Worm (Caenorhabditis elegans) whole organism, L1 larva: Measurements from ENCODE around the gene Y73C8C.12.

ENCODE experiments used
- C16A3.4 ChIP-seq: fragments of 150-350 bp; optimal IDR thresholded peaks from 2 replicates; lab custom pipeline; 2014; ENCODE audit warnings: missing biosample characterization, missing genetic modification characterization
- C34B4.2 ChIP-seq: sonication (generic microtip); optimal IDR thresholded peaks from 2 replicates; lab custom pipeline; 2017; ENCODE audit warnings: mild to moderate bottlenecking, missing genetic modification characterization, missing compliant biosample characterization
- F16B12.6 ChIP-seq: fragments of 150-350 bp; optimal IDR thresholded peaks from 2 replicates; lab custom pipeline; 2014; ENCODE audit warnings: missing biosample characterization, missing genetic modification characterization
- Y116A8C.19 ChIP-seq: sonication (generic microtip); optimal IDR thresholded peaks from 2 replicates; lab custom pipeline; 2016; ENCODE audit warnings: missing compliant biosample characterization, missing genetic modification characterization, borderline replicate concordance
- aha-1 ChIP-seq: fragments of 150-350 bp; optimal IDR thresholded peaks from 2 replicates; lab custom pipeline; 2014; ENCODE audit warnings: missing biosample characterization, missing genetic modification characterization
- alr-1 ChIP-seq: fragments of 200-800 bp; sonication (Bioruptor generic); optimal IDR thresholded peaks from 2 replicates; lab custom pipeline; 2018; ENCODE audit warnings: borderline replicate concordance, mild to moderate bottlenecking, missing genetic modification characterization, missing compliant biosample characterization
- aly-2 ChIP-seq: fragments of 150-350 bp; optimal IDR thresholded peaks from 2 replicates; lab custom pipeline; 2014; ENCODE audit warnings: missing biosample characterization, missing genetic modification characterization
- blmp-1 ChIP-seq: fragments of 150-350 bp; optimal IDR thresholded peaks from 2 replicates; lab custom pipeline; 2014; ENCODE audit warnings: missing biosample characterization, missing genetic modification characterization
- ceh-63 ChIP-seq: fragments of 200-800 bp; sonication (Bioruptor generic); optimal IDR thresholded peaks from 2 replicates; lab custom pipeline; 2018; ENCODE audit warnings: mild to moderate bottlenecking, missing genetic modification characterization, missing compliant biosample characterization
- ceh-8 ChIP-seq: fragments of 200-800 bp; sonication (Bioruptor generic); optimal IDR thresholded peaks from 2 replicates; lab custom pipeline; 2018; ENCODE audit warnings: mild to moderate bottlenecking, missing genetic modification characterization, moderate library complexity, missing compliant biosample characterization
- dsc-1 ChIP-seq: sonication (generic microtip); optimal IDR thresholded peaks from 2 replicates; lab custom pipeline; 2016; ENCODE audit warnings: mild to moderate bottlenecking, missing genetic modification characterization, missing compliant biosample characterization
- efl-1 ChIP-seq, 4 experiments: fragments of 150-350 bp; optimal IDR thresholded peaks in 3 of 4; peaks in 1 of 4; 1 replicate in 1 of 4; 2 replicates in 3 of 4; lab custom pipeline; 2014; ENCODE audit warnings: missing biosample characterization in 2 of 4, missing genetic modification characterization in 2 of 4, missing genetic modification reagents in 2 of 4
- egl-13 ChIP-seq: sonication (generic microtip); optimal IDR thresholded peaks from 2 replicates; lab custom pipeline; 2016; ENCODE audit warnings: missing genotype, missing genetic modification reagents, missing genetic modification characterization, missing compliant biosample characterization
- egl-27 ChIP-seq, 2 experiments: fragments of 150-350 bp in 1 of 2; sonication (generic microtip); optimal IDR thresholded peaks; 3 replicates each; lab custom pipeline; 2017 to 2018; ENCODE audit warnings: missing biosample characterization in 2 of 2, missing genetic modification characterization in 2 of 2, missing genetic modification reagents in 2 of 2
- elt-2 ChIP-seq: sonication (generic microtip); optimal IDR thresholded peaks from 2 replicates; lab custom pipeline; 2016; ENCODE audit warnings: missing genetic modification characterization, mild to moderate bottlenecking, inconsistent platforms, missing compliant biosample characterization, missing genetic modification reagents
- fkh-4 ChIP-seq: sonication (generic microtip); optimal IDR thresholded peaks from 2 replicates; lab custom pipeline; 2016; ENCODE audit warnings: missing compliant biosample characterization, missing genetic modification characterization, borderline replicate concordance
- fkh-8 ChIP-seq: sonication (generic microtip); optimal IDR thresholded peaks from 2 replicates; lab custom pipeline; 2016; ENCODE audit warnings: mild to moderate bottlenecking, missing genetic modification characterization, missing compliant biosample characterization
- fos-1 ChIP-seq: fragments of 150-350 bp; optimal IDR thresholded peaks from 2 replicates; lab custom pipeline; 2014; ENCODE audit warnings: missing biosample characterization, missing genetic modification characterization
- grh-1 ChIP-seq: fragments of 200-800 bp; sonication (Bioruptor generic); IDR thresholded peaks from 2 replicates; pipeline ENCODE4 v1.3.6; 2022; ENCODE audit warnings: missing genetic modification reagents, missing genetic modification characterization, missing compliant biosample characterization
- irx-1 ChIP-seq: sonication (generic microtip); optimal IDR thresholded peaks from 2 replicates; lab custom pipeline; 2016; ENCODE audit warnings: missing genetic modification characterization, missing compliant biosample characterization
- isw-1 ChIP-seq: fragments of 200-800 bp; sonication (Bioruptor generic); IDR thresholded peaks from 2 replicates; pipeline ENCODE4 v1.3.6; 2022; ENCODE audit warnings: missing genetic modification characterization, missing compliant biosample characterization
- jun-1 ChIP-seq: fragments of 150-350 bp; optimal IDR thresholded peaks from 2 replicates; lab custom pipeline; 2014; ENCODE audit warnings: missing biosample characterization, missing genetic modification reagents, missing genetic modification characterization
- lin-13 ChIP-seq: fragments of 150-350 bp; optimal IDR thresholded peaks from 2 replicates; lab custom pipeline; 2014; ENCODE audit warnings: missing biosample characterization, missing genetic modification reagents, missing genetic modification characterization
- lin-15B ChIP-seq: fragments of 150-350 bp; sonication (generic microtip); optimal IDR thresholded peaks from 3 replicates; lab custom pipeline; 2014; ENCODE audit warnings: missing biosample characterization, missing genetic modification characterization
- lin-35 ChIP-seq, 2 experiments: fragments of 150-350 bp; optimal IDR thresholded peaks; 2 replicates each; lab custom pipeline; 2014; ENCODE audit warnings: missing biosample characterization in 2 of 2, missing genetic modification characterization in 2 of 2, missing genetic modification reagents in 2 of 2
- lir-3 ChIP-seq: sonication (generic microtip); optimal IDR thresholded peaks from 2 replicates; lab custom pipeline; 2016; ENCODE audit warnings: mild to moderate bottlenecking, missing genetic modification characterization, moderate library complexity, missing compliant biosample characterization; ENCODE audit not compliant: poor library complexity
- mep-1 ChIP-seq: fragments of 150-350 bp; optimal IDR thresholded peaks from 2 replicates; lab custom pipeline; 2014; ENCODE audit warnings: missing biosample characterization, missing genetic modification characterization
- nhr-20 ChIP-seq: sonication (generic microtip); optimal IDR thresholded peaks from 2 replicates; lab custom pipeline; 2016; ENCODE audit warnings: mild to moderate bottlenecking, missing genetic modification characterization, missing compliant biosample characterization
- nhr-28 ChIP-seq: fragments of 150-350 bp; optimal IDR thresholded peaks from 2 replicates; lab custom pipeline; 2014; ENCODE audit warnings: missing biosample characterization, missing genetic modification characterization
- nhr-76 ChIP-seq: sonication (generic microtip); optimal IDR thresholded peaks from 2 replicates; lab custom pipeline; 2017; ENCODE audit warnings: missing biosample characterization, missing genetic modification characterization
- nhr-84 ChIP-seq: sonication (generic microtip); optimal IDR thresholded peaks from 2 replicates; lab custom pipeline; 2017; ENCODE audit warnings: missing biosample characterization, missing genetic modification characterization
- pax-3 ChIP-seq: fragments of 200-800 bp; sonication (Bioruptor generic); optimal IDR thresholded peaks from 2 replicates; lab custom pipeline; 2018; ENCODE audit warnings: mild to moderate bottlenecking, missing genetic modification characterization, moderate library complexity, missing compliant biosample characterization
- rnt-1 ChIP-seq: sonication (generic microtip); optimal IDR thresholded peaks from 2 replicates; lab custom pipeline; 2016; ENCODE audit warnings: mild to moderate bottlenecking, missing genetic modification characterization, moderate library complexity, missing compliant biosample characterization
- snpc-4 ChIP-seq: fragments of 150-350 bp; optimal IDR thresholded peaks from 2 replicates; lab custom pipeline; 2014; ENCODE audit warnings: missing biosample characterization, missing genetic modification characterization
- snu-23 ChIP-seq: sonication (generic microtip); optimal IDR thresholded peaks from 2 replicates; lab custom pipeline; 2016; ENCODE audit warnings: missing genetic modification characterization, missing compliant biosample characterization
- sptf-1 ChIP-seq: fragments of 150-350 bp; optimal IDR thresholded peaks from 2 replicates; lab custom pipeline; 2014; ENCODE audit warnings: missing biosample characterization, missing genetic modification characterization
- tbx-2 ChIP-seq: sonication (generic microtip); optimal IDR thresholded peaks from 2 replicates; lab custom pipeline; 2016; ENCODE audit warnings: missing genetic modification characterization, missing compliant biosample characterization
- tlp-1 ChIP-seq: fragments of 150-350 bp; optimal IDR thresholded peaks from 2 replicates; lab custom pipeline; 2014; ENCODE audit warnings: missing biosample characterization, missing genetic modification characterization
- unc-30 ChIP-seq: sonication (generic microtip); optimal IDR thresholded peaks from 2 replicates; lab custom pipeline; 2017; ENCODE audit warnings: missing biosample characterization, missing genetic modification characterization
- unc-86 ChIP-seq: sonication (generic microtip); optimal IDR thresholded peaks from 2 replicates; lab custom pipeline; 2016; ENCODE audit warnings: missing genetic modification characterization, missing compliant biosample characterization
- unc-98 ChIP-seq: fragments of 200-800 bp; sonication (Bioruptor generic); IDR thresholded peaks from 2 replicates; pipeline ENCODE4 v1.3.6; 2022; ENCODE audit warnings: missing genetic modification characterization, missing compliant biosample characterization
- zip-4 ChIP-seq: fragments of 200-800 bp; sonication (Bioruptor generic); optimal IDR thresholded peaks from 2 replicates; lab custom pipeline; 2018; ENCODE audit warnings: mild to moderate bottlenecking, missing genetic modification characterization, moderate library complexity, missing compliant biosample characterization
- ztf-11 ChIP-seq, 2 experiments: sonication (generic microtip); optimal IDR thresholded peaks; 2 replicates each; lab custom pipeline; 2016 to 2017; ENCODE audit warnings: missing genetic modification characterization in 2 of 2, missing biosample characterization in 1 of 2, missing compliant biosample characterization in 1 of 2

Y73C8C.12 gene

DNA sequence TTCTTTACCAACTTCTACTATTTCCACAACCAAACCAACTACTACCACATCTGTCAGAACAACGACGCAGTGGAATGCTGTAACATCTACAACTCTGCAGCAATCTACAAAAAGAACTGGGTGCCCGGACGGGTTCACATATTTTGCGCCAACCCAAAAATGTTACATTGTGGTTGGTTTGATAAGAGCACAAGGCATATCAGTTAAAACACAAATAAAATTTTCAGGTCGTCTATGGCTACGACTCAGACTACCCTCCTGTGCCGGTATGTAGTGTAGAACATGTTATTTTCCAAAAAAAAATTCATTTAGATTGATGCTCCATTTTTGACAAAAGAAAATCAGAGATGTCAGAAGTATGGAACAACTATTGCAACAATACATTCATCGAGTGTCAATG lies 5.8 kb upstream of the Y73C8C.12 start:
- TF ChIP-seq elt-2 = peak; percentile 46
- TF ChIP-seq ceh-8 (GFP tag; lab: Kevin White, UChicago) = no peak

DNA sequence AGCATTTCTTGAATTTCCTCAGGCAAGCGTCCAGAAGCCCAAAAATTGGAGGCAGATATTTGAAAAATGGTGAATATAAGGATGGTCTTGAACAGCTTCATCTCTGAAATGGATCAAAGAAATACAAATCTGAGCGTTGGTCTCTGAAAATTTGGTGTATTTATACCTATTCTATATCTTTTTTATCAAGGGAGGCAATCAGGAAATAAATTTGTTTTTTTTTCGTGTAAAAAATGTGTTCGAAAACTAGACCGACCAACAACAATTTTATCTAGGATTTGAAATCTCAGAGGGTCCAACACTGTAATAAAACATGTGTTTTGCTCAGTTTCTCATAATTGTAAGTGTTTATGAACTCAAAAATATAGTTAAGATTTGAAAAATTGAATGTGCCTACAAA lies 3.3 kb upstream of the Y73C8C.12 start, which contains the start of gene srt-56:
Gene srt-56, minus strand, starts transcription at position 101 of the 400 bp plus-strand sequence.
- no peak for TF ChIP-seq aly-2
- TF ChIP-seq jun-1 (tag; lab: Kevin White, UChicago) = no peak
- no peak for TF ChIP-seq blmp-1
- TF ChIP-seq elt-2 = no peak
- TF ChIP-seq unc-30 (tag; lab: Kevin White, UChicago) = no peak
- TF ChIP-seq fkh-8 (tag; lab: Kevin White, UChicago) = no peak
- TF ChIP-seq lir-3 (tag; lab: Kevin White, UChicago) = no peak
- no peak for TF ChIP-seq dsc-1 (tag; lab: Kevin White, UChicago)
- no peak for TF ChIP-seq C34B4.2 (tag; lab: Kevin White, UChicago)
- no peak for TF ChIP-seq egl-27 (tag; optimal IDR thresholded peaks at IDR 0.05; lab: Kevin White, UChicago)
- TF ChIP-seq mep-1 (tag; lab: Kevin White, UChicago) = no peak
- no peak for TF ChIP-seq aha-1 (tag; lab: Kevin White, UChicago)

DNA sequence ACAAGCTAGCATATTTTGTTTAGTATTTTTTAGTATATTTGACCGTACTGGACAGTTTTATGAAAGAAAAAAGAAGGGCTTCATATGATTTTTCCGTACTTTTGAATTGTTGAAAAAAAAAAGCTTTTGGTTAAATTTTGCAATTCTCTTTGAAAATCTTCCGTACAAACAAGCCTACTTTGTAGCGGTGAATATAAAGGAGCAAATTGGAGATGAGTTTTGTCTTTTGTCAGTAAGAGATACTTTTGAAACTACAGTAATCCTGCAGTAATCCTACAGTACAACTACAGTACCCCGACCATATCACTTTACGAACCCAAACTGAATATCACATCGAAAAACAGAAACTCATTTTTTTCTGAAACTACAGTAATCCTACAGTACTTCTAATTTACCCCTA lies 2.6 kb upstream of the Y73C8C.12 start:
- TF ChIP-seq grh-1 (GFP tag; lab: Robert Waterston, UW) (no peak), irx-1 (no peak), blmp-1 (no peak), isw-1 (no peak), F16B12.6 (tag; lab: Kevin White, UChicago) (no peak), unc-86 (tag; lab: Kevin White, UChicago) (no peak), mep-1 (tag; lab: Kevin White, UChicago) (no peak), fkh-4 (tag; lab: Kevin White, UChicago) (no peak), lir-3 (tag; lab: Kevin White, UChicago) (no peak), aha-1 (tag; lab: Kevin White, UChicago) (no peak), fkh-8 (tag; lab: Kevin White, UChicago) (no peak), nhr-84 (tag; lab: Kevin White, UChicago) (no peak), C16A3.4 (tag; lab: Kevin White, UChicago) (no peak), snu-23 (GFP tag; lab: Kevin White, UChicago) (no peak), snpc-4 (tag; lab: Kevin White, UChicago) (no peak), dsc-1 (tag; lab: Kevin White, UChicago) (no peak), unc-98 (GFP tag; lab: Robert Waterston, UW) (no peak), tbx-2 (tag; lab: Kevin White, UChicago) (no peak), lin-15B (tag; lab: Kevin White, UChicago) (no peak)
- TF ChIP-seq, all 84 proteins: peak for 0

DNA sequence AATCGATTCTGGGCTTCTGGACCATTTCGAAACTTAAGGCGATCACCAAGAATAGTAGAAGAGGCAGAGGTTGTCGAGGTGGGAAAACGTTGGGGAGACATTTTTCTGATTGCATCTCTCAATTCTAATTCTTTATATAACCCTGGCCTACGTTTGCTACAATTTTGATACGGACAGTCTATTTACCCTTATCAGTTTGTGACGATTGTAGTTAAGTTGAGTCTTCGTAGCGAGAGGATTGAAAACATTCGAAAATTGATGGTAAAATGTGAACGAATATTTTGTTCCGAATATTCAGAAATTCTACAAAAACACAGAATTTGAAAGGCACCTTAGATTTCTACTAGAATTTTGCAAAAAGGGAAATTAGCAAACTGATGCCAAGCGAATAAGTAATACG lies 2.7 kb downstream of the Y73C8C.12 start, which contains the start of gene Y73C8C.10:
Gene Y73C8C.10, minus strand, starts transcription at position 101 of the 400 bp plus-strand sequence.
- TF ChIP-seq lin-35 (GFP tag; optimal IDR thresholded peaks at IDR 0.05; lab: Kevin White, UChicago) (peak in 1 of 2 experiments; percentile 16), nhr-20 (tag; lab: Kevin White, UChicago) (peak; percentile 28), tbx-2 (tag; lab: Kevin White, UChicago) (no peak)

DNA sequence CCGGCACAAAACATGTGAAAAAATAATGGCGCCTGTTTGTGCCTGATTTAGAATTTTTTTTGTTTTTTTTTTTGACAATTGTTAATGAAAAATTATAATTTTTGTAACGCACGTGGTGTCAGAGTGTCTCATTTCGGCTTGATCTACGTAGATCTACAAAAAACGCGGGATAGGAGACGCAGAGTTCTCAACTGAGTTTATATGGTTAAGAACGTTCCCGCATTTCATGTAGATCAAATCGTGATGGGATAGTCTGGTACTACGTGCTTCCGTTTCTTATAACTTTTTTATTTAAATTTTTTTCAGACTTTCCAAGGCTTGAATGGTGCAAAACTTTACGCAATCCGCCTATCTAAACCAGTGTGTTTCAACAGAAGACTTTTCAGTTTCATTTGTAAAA lies 3.8 kb downstream of the Y73C8C.12 start, which contains the start of gene tat-6:
Gene tat-6, plus strand, starts transcription at position 301 of the 400 bp plus-strand sequence.
- TF ChIP-seq pax-3 (tag; lab: Kevin White, UChicago) (no peak), alr-1 (tag; lab: Kevin White, UChicago) (no peak), nhr-76 (no peak), lin-15B (tag; lab: Kevin White, UChicago) (no peak), egl-27 (tag; optimal IDR thresholded peaks at IDR 0.05; lab: Kevin White, UChicago) (no peak), rnt-1 (no peak), sptf-1 (tag; lab: Kevin White, UChicago) (no peak), ceh-63 (GFP tag; lab: Kevin White, UChicago) (no peak), efl-1 (optimal IDR thresholded peaks at IDR 0.05; lab: Kevin White, UChicago) (no peak), efl-1 (GFP tag; optimal IDR thresholded peaks at IDR 0.05 in 1 of 2; lab: Kevin White, UChicago) (no peak), egl-13 (no peak), nhr-20 (tag; lab: Kevin White, UChicago) (no peak), ztf-11 (tag; optimal IDR thresholded peaks at IDR 0.05; lab: Kevin White, UChicago) (no peak), lin-13 (GFP tag; lab: Kevin White, UChicago) (no peak), nhr-28 (tag; lab: Kevin White, UChicago) (no peak), F16B12.6 (tag; lab: Kevin White, UChicago) (no peak), tlp-1 (no peak), snpc-4 (tag; lab: Kevin White, UChicago) (no peak), fos-1 (no peak), zip-4 (GFP tag; lab: Kevin White, UChicago) (no peak), Y116A8C.19 (tag; lab: Kevin White, UChicago) (no peak)
